Worm (Caenorhabditis elegans): Measurements from ENCODE around the gene nspg-7.1.

Gene nspg-7.1

ce11 chrIV:9371126-9371525, 40.5 kb upstream of the nspg-7.1 start, which contains the start of gene fbxc-58:
fbxc-58 (plus strand) TSS chrIV:9371508.
- no peak for TF ChIP-seq efl-1 (optimal IDR thresholded peaks at IDR 0.05)
- peak in 1 of 2 experiments; percentile 45 for TF ChIP-seq efl-1 (GFP tag; optimal IDR thresholded peaks at IDR 0.05 in 1 of 2)
- peak; percentile 46 for TF ChIP-seq skn-1 (tag; optimal IDR thresholded peaks at IDR 0.05)
- no peak for TF ChIP-seq nhr-84 (tag; optimal IDR thresholded peaks at IDR 0.05)

DNA sequence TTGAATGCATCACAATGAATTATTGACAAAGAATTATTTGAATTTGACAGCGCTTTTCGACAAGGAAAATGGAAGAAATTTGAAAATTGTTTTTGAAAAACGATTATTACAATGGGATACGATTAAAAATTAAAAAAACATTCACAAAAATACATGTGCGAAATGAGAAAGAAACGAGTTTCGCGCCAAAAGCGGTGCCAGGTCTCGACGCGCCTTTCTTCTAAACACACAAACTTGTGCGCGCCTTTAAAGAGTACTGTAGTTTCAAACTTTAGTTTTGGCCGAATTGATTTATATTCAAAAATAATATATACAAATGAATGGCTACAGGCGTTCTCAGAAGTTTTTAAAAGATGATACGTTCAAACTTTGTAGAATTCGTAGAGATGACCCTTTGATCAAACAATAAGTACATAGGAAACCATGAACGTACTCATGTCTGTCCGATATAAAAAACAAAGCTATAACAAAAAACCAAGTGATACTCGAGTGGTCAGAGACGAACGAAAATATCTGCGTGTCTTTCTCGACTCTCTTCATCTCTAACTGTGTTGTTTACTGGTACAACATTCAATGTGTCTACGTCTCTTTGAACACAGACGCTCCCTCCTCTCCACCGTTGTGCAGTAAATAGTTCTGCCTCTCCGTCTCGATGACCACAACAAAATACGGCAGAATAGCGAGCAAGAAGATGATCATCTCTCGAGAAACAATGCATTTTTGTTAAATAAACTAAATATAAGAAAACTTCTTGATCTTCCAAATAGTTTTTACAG, 37.4 kb upstream of the nspg-7.1 start:
- no peak for TF ChIP-seq F16B12.6 (tag; optimal IDR thresholded peaks at IDR 0.05)
- peak; percentile 36 for TF ChIP-seq rnt-1 (tag; optimal IDR thresholded peaks at IDR 0.05)
- peak; percentile 9 for TF ChIP-seq nhr-71 (tag; optimal IDR thresholded peaks at IDR 0.05)
- no peak for TF ChIP-seq ceh-90 (tag; optimal IDR thresholded peaks at IDR 0.05)
- TF ChIP-seq mep-1 (tag; optimal IDR thresholded peaks at IDR 0.05), result peak; percentile 16
- peak; percentile 62 for TF ChIP-seq nhr-85 (tag)
- TF ChIP-seq efl-1 (optimal IDR thresholded peaks at IDR 0.05), result peak; percentile 19 to 40
- peak in 1 of 2 experiments; percentile 48 for TF ChIP-seq efl-1 (GFP tag; optimal IDR thresholded peaks at IDR 0.05 in 1 of 2)
- TF ChIP-seq C34B4.2 (tag; optimal IDR thresholded peaks at IDR 0.05), result no peak
- TF ChIP-seq lin-15B (tag; optimal IDR thresholded peaks at IDR 0.05), result no peak
- peak; percentile 41 for TF ChIP-seq snu-23 (GFP tag; optimal IDR thresholded peaks at IDR 0.05)
- no peak for TF ChIP-seq skn-1 (tag; optimal IDR thresholded peaks at IDR 0.05)
- TF ChIP-seq unc-98 (GFP tag; IDR thresholded peaks at IDR 0.05), result no peak
- TF ChIP-seq lin-14 (GFP tag; optimal IDR thresholded peaks at IDR 0.05), result peak; percentile 59
- no peak for TF ChIP-seq mab-9 (GFP tag; IDR thresholded peaks at IDR 0.05)
- TF ChIP-seq lsy-2 (tag; optimal IDR thresholded peaks at IDR 0.05), result peak in 1 of 2 experiments; percentile 45
- peak in 1 of 2 experiments; percentile 55 for TF ChIP-seq lin-35 (GFP tag; optimal IDR thresholded peaks at IDR 0.05)
- no peak for TF ChIP-seq zag-1 (tag; optimal IDR thresholded peaks at IDR 0.05)

- TF ChIP-seq lsy-2 (tag; optimal IDR thresholded peaks at IDR 0.05), result peak in 1 of 2 experiments; percentile 43
- TF ChIP-seq F16B12.6 (tag; optimal IDR thresholded peaks at IDR 0.05), result peak; percentile 6
- TF ChIP-seq efl-1 (optimal IDR thresholded peaks at IDR 0.05), result no peak
- peak in 1 of 2 experiments; percentile 30 for TF ChIP-seq efl-1 (GFP tag; optimal IDR thresholded peaks at IDR 0.05 in 1 of 2)
- no peak for TF ChIP-seq pag-3 (tag; optimal IDR thresholded peaks at IDR 0.05; ENCODE audit: borderline replicate concordance, insufficient read depth)
These were observed 35.8 kb upstream of the nspg-7.1 start, which contains the start of gene pezo-1 for ce11 chrIV:9366411-9366810. pezo-1 (minus strand) TSS chrIV:9366511.

ce11 chrIV:9353728-9354127, 23.1 kb upstream of the nspg-7.1 start:
- TF ChIP-seq lir-3 (tag; optimal IDR thresholded peaks at IDR 0.05; ENCODE audit: poor library complexity) (no peak), snu-23 (GFP tag; optimal IDR thresholded peaks at IDR 0.05) (no peak), mep-1 (tag; optimal IDR thresholded peaks at IDR 0.05) (no peak), tbx-2 (tag; optimal IDR thresholded peaks at IDR 0.05) (no peak), egl-13 (tag; optimal IDR thresholded peaks at IDR 0.05) (no peak), unc-86 (tag; optimal IDR thresholded peaks at IDR 0.05) (no peak), ceh-88 (GFP tag; IDR thresholded peaks at IDR 0.05) (no peak), sptf-1 (tag; optimal IDR thresholded peaks at IDR 0.05) (no peak), ceh-63 (GFP tag; optimal IDR thresholded peaks at IDR 0.05) (no peak), pax-3 (tag; optimal IDR thresholded peaks at IDR 0.05) (no peak), rnt-1 (tag; optimal IDR thresholded peaks at IDR 0.05) (no peak), lsy-2 (tag; optimal IDR thresholded peaks at IDR 0.05) (no peak)

DNA sequence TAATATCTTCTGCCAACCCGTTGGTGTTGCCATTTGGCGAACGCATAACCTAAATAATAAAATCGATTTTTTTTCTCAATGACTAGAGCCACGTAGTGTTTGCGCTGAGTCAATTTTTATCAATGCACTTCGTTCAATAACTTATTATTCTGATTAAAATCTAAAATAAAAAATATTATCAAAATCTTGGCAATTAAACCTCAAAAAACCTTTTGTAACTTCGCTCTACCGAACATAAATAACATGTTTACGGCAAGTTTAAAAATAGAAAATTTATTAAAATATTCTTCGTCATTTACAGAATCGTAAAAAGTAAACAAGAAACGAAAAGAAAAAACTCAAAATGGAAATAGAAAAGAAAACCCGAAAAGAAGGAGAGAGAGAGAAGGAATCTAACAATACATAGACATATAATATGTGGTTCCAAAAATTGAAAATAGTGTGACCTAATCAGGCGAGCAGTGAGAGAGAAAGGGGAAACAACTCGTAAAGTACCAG, 12.5 kb upstream of the nspg-7.1 start, which contains the start of gene pigc-1:
Gene pigc-1 (minus strand): TSS at position 51 of the 498 bp plus-strand sequence.
- TF ChIP-seq efl-1 (optimal IDR thresholded peaks at IDR 0.05) (no peak), efl-1 (GFP tag; optimal IDR thresholded peaks at IDR 0.05 in 1 of 2) (peak in 1 of 2 experiments; percentile 16), Y116A8C.19 (tag; optimal IDR thresholded peaks at IDR 0.05; ENCODE audit: borderline replicate concordance) (no peak)

DNA sequence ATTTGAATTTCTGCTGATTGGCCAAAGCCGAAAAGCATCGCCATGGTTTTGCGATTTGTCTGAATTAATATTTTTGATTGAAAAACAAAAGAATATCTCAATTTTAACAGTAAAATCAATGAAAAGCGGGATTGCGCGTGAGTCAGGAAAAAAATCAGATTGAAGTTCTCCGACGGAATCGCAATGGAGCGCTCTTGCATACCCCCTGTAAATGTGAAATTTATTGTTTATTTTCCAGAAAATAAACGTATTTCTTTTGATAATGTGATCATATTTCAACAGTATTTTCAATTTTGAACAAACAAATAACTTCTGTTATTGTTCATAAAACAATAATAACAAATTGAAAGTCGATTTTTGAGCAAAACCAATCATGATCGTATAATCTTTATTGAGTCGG, 10.9 kb upstream of the nspg-7.1 start, which contains the start of gene vps-26:
Gene vps-26 (minus strand): TSS at position 200 of the 400 bp plus-strand sequence.
- TF ChIP-seq nhr-71 (tag; optimal IDR thresholded peaks at IDR 0.05) (peak; percentile 37), C34B4.2 (tag; optimal IDR thresholded peaks at IDR 0.05) (no peak), F16B12.6 (tag; optimal IDR thresholded peaks at IDR 0.05) (peak; percentile 3), lin-39 (tag; optimal IDR thresholded peaks at IDR 0.05) (no peak), nhr-84 (tag; optimal IDR thresholded peaks at IDR 0.05) (no peak), unc-98 (GFP tag; IDR thresholded peaks at IDR 0.05) (no peak), xbp-1 (tag; optimal IDR thresholded peaks at IDR 0.05) (peak; percentile 22), mdl-1 (tag; optimal IDR thresholded peaks at IDR 0.05) (peak in 1 of 2 experiments; percentile 7), egl-13 (tag; optimal IDR thresholded peaks at IDR 0.05) (no peak), blmp-1 (tag; optimal IDR thresholded peaks at IDR 0.05) (peak; percentile 9), pax-3 (tag; optimal IDR thresholded peaks at IDR 0.05) (no peak), pqm-1 (tag; optimal IDR thresholded peaks at IDR 0.05) (no peak), ceh-88 (GFP tag; IDR thresholded peaks at IDR 0.05) (no peak), Y116A8C.19 (tag; optimal IDR thresholded peaks at IDR 0.05; ENCODE audit: borderline replicate concordance) (no peak), rnt-1 (tag; optimal IDR thresholded peaks at IDR 0.05) (peak; percentile 7), nhr-47 (tag; optimal IDR thresholded peaks at IDR 0.05) (peak; percentile 2), alr-1 (tag; optimal IDR thresholded peaks at IDR 0.05; ENCODE audit: borderline replicate concordance) (no peak), lsy-2 (tag; optimal IDR thresholded peaks at IDR 0.05) (peak; percentile 32 to 55), aha-1 (tag; optimal IDR thresholded peaks at IDR 0.05) (no peak)

Measured in whole organism, L1 larva.